Worm (Caenorhabditis elegans) whole organism, midembryonic: ENCODE measurements around the gene lin-24.

ENCODE experiments used
- flt-1 ChIP-seq: fragments of 200-800 bp; sonication (Bioruptor generic); IDR thresholded peaks from 2 replicates; pipeline ENCODE4 v1.3.6; 2022; ENCODE audit warnings: missing genetic modification characterization, missing compliant biosample characterization
- klf-2 ChIP-seq: fragments of 200-800 bp; sonication (Bioruptor generic); conservative IDR thresholded peaks from 2 replicates; pipeline ENCODE4 v1.3.6; 2022; ENCODE audit warnings: missing genetic modification reagents, missing genetic modification characterization, missing compliant biosample characterization
- ztf-29 ChIP-seq: fragments of 200-800 bp; sonication (Bioruptor generic); IDR thresholded peaks from 2 replicates; pipeline ENCODE4 v1.3.6; 2022; ENCODE audit warnings: missing genetic modification reagents, missing genetic modification characterization, missing compliant biosample characterization

DNA sequence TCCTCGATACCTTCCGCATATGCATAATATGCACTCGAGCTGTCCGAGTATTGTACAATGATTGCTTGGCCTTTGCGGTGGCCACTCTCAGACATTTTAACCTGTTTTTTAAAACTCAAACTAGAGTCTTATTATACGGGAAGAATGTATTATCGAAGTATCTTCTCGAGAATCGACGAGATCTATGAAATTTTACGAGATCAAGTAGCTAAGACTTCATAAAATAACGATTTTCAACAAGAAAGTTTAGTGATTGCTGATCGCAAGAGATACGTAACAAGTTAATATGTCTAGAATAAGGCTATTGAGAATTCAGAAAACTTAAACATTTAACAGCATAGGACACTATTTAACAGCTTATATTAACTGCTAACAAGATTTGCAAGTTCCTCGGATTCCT is 13.9 kb downstream of the lin-24 start, which contains the start of gene B0001.5:
- TF ChIP-seq ztf-29 (GFP tag; lab: Robert Waterston, UW) (no peak), klf-2 (GFP tag; lab: Robert Waterston, UW) (no peak), flt-1 (GFP tag; lab: Robert Waterston, UW) (no peak)
